Worm (Caenorhabditis elegans) whole organism, mixed stage, embryonic: ENCODE measurements around the gene T07F10.3.

Experiments used
- ceh-43 ChIP-seq: fragments of 200-800 bp; sonication (Bioruptor generic); optimal IDR thresholded peaks from 2 replicates; lab custom pipeline; 2018; ENCODE audit warnings: mild to moderate bottlenecking, missing genetic modification characterization, moderate library complexity, missing compliant biosample characterization
- lin-13 ChIP-seq: fragments of 150-350 bp; optimal IDR thresholded peaks from 2 replicates; lab custom pipeline; 2014; ENCODE audit warnings: missing biosample characterization, missing genetic modification characterization
- nhr-28 ChIP-seq: fragments of 150-350 bp; optimal IDR thresholded peaks from 2 replicates; lab custom pipeline; 2014; ENCODE audit warnings: missing biosample characterization, missing genetic modification characterization
- sem-2 ChIP-seq: fragments of 200-800 bp; sonication (Bioruptor generic); optimal IDR thresholded peaks from 2 replicates; lab custom pipeline; 2018; ENCODE audit warnings: mild to moderate bottlenecking, missing genetic modification characterization, missing compliant biosample characterization
- unc-39 ChIP-seq: fragments of 150-350 bp; optimal IDR thresholded peaks from 2 replicates; lab custom pipeline; 2014; ENCODE audit warnings: missing biosample characterization, missing genetic modification characterization
- unc-62 ChIP-seq: fragments of 150-350 bp; optimal IDR thresholded peaks from 2 replicates; lab custom pipeline; 2014; ENCODE audit warnings: missing biosample characterization, missing genetic modification reagents, missing genetic modification characterization
- ztf-11 ChIP-seq: fragments of 150-350 bp; optimal IDR thresholded peaks from 2 replicates; lab custom pipeline; 2014; ENCODE audit warnings: missing biosample characterization, missing genetic modification characterization

DNA sequence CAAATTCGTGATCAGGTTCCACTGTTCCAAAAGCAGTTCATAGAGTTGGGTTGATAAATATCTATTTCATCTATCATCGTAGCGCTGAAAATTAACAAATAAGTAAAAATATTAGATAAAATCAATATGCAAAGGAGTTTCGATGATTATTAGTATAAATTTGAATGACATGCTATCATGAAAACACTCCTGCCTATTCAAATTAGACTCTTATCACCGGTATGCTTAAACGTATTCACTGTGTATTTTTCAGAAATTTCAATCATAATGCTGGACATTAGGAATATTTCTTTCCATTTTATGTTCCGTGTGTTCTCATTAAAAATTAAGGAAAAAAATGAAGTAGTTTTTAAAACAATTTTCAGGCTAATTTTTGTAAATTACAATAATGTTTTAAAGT, 24.6 kb downstream of the T07F10.3 start, which contains the start of gene C44H9.6:
- TF ChIP-seq unc-39, result no peak
- no peak for TF ChIP-seq unc-62 (GFP tag; lab: Kevin White, UChicago)
- TF ChIP-seq lin-13 (tag; lab: Kevin White, UChicago), result no peak
- TF ChIP-seq nhr-28 (tag; lab: Kevin White, UChicago), result no peak
- TF ChIP-seq ztf-11, result no peak
- no peak for TF ChIP-seq sem-2 (GFP tag; lab: Kevin White, UChicago)
- TF ChIP-seq ceh-43 (GFP tag; lab: Kevin White, UChicago), result no peak
